Worm (Caenorhabditis elegans): ENCODE data around the gene cyd-1.
A peak's percentile ranks its signal among the peaks of the same experiment; 100 is the strongest.

Gene cyd-1

ce11 chrII:12980212-12980611 lies at the start of gene cyd-1:
cyd-1 (plus strand) TSS chrII:12980591.
- peak; percentile 27 for TF ChIP-seq lin-14 (GFP tag; optimal IDR thresholded peaks at IDR 0.05)
- no peak for TF ChIP-seq efl-1 (optimal IDR thresholded peaks at IDR 0.05)
- TF ChIP-seq efl-1 (GFP tag; optimal IDR thresholded peaks at IDR 0.05 in 1 of 2) = peak in 1 of 2 experiments; percentile 58
- TF ChIP-seq hpl-2 (GFP tag; optimal IDR thresholded peaks at IDR 0.05) = no peak
- peak; percentile 96 for TF ChIP-seq elt-2 (tag; optimal IDR thresholded peaks at IDR 0.05)
- TF ChIP-seq pqm-1 (tag; optimal IDR thresholded peaks at IDR 0.05) = peak; percentile 34
- TF ChIP-seq tlp-1 (tag; optimal IDR thresholded peaks at IDR 0.05) = no peak

ce11 chrII:12931456-12931923 lies 48.9 kb upstream of the cyd-1 start, which contains the start of gene dct-18:
dct-18 (plus strand) TSS chrII:12931873.
- TF ChIP-seq lin-35 (GFP tag; optimal IDR thresholded peaks at IDR 0.05) (peak in 1 of 2 experiments; percentile 24), mab-9 (GFP tag; IDR thresholded peaks at IDR 0.05) (no peak), snu-23 (GFP tag; optimal IDR thresholded peaks at IDR 0.05) (no peak), lin-14 (GFP tag; optimal IDR thresholded peaks at IDR 0.05) (no peak), ceh-8 (GFP tag; optimal IDR thresholded peaks at IDR 0.05) (no peak), alr-1 (tag; optimal IDR thresholded peaks at IDR 0.05; ENCODE audit: borderline replicate concordance) (no peak), unc-130 (tag; optimal IDR thresholded peaks at IDR 0.05) (no peak), sox-4 (tag; optimal IDR thresholded peaks at IDR 0.05) (no peak), aha-1 (tag; optimal IDR thresholded peaks at IDR 0.05) (no peak), pqm-1 (tag; optimal IDR thresholded peaks at IDR 0.05) (peak; percentile 3), hlh-4 (tag; optimal IDR thresholded peaks at IDR 0.05) (no peak), ces-1 (GFP tag; optimal IDR thresholded peaks at IDR 0.05) (no peak), ceh-63 (GFP tag; optimal IDR thresholded peaks at IDR 0.05) (no peak), skn-1 (tag; optimal IDR thresholded peaks at IDR 0.05) (no peak), mdl-1 (tag; optimal IDR thresholded peaks at IDR 0.05) (no peak), aly-2 (tag; optimal IDR thresholded peaks at IDR 0.05) (no peak), C34B4.2 (tag; optimal IDR thresholded peaks at IDR 0.05) (no peak), dpl-1 (GFP tag; optimal IDR thresholded peaks at IDR 0.05) (no peak), unc-30 (tag; optimal IDR thresholded peaks at IDR 0.05) (no peak), dsc-1 (tag; optimal IDR thresholded peaks at IDR 0.05) (no peak), tlp-1 (tag; optimal IDR thresholded peaks at IDR 0.05) (no peak), unc-86 (tag; optimal IDR thresholded peaks at IDR 0.05) (no peak), hlh-17 (GFP tag; optimal IDR thresholded peaks at IDR 0.05; ENCODE audit: borderline replicate concordance) (no peak), nhr-20 (tag; optimal IDR thresholded peaks at IDR 0.05) (no peak), mef-2 (tag; optimal IDR thresholded peaks at IDR 0.05) (no peak), nhr-90 (tag; optimal IDR thresholded peaks at IDR 0.05; ENCODE audit: poor library complexity) (no peak), xbp-1 (tag; optimal IDR thresholded peaks at IDR 0.05) (peak; percentile 46), C16A3.4 (tag; optimal IDR thresholded peaks at IDR 0.05) (no peak), lir-3 (tag; optimal IDR thresholded peaks at IDR 0.05; ENCODE audit: poor library complexity) (no peak), ceh-88 (GFP tag; IDR thresholded peaks at IDR 0.05) (no peak), nhr-237 (tag; optimal IDR thresholded peaks at IDR 0.05) (no peak), elt-2 (tag; optimal IDR thresholded peaks at IDR 0.05) (peak; percentile 69), efl-1 (optimal IDR thresholded peaks at IDR 0.05) (no peak), efl-1 (GFP tag; optimal IDR thresholded peaks at IDR 0.05 in 1 of 2) (peak in 1 of 2 experiments; percentile 56), elt-3 (tag; optimal IDR thresholded peaks at IDR 0.05) (no peak), sptf-1 (tag; optimal IDR thresholded peaks at IDR 0.05) (no peak), fkh-10 (GFP tag; optimal IDR thresholded peaks at IDR 0.05) (no peak), nhr-28 (tag; optimal IDR thresholded peaks at IDR 0.05) (no peak), C04F5.9 (tag; optimal IDR thresholded peaks at IDR 0.05) (no peak), ztf-4 (tag; optimal IDR thresholded peaks at IDR 0.05) (no peak), swsn-7 (tag; optimal IDR thresholded peaks at IDR 0.05) (no peak), ama-1 (optimal IDR thresholded peaks at IDR 0.05) (no peak), nhr-11 (tag; optimal IDR thresholded peaks at IDR 0.05) (no peak), zip-4 (GFP tag; optimal IDR thresholded peaks at IDR 0.05) (no peak), vab-15 (tag; optimal IDR thresholded peaks at IDR 0.05) (no peak)

Measured in whole organism, L1 larva.